Fruit fly (Drosophila melanogaster): ENCODE data around the gene CG43922.

Gene CG43922

DNA sequence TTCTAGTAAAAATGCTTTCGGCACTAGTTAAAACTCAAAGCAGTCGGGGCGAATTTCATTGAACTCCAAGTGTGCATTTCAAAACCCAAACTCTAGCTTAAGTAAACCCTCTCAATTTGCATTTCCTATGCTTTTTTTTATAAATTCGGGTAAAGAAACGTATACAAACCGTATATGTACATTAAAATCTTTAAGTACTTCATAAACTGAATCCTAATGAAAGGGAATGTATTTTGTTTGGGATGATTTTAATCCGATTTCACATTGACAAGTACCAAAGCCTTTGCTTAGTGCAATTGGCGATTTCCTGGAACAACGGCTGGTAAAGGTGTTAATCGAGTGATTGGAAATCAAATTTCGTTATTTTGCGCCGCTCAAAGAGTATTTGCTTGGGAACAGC is 32.7 kb upstream of the CG43922 start:
- TF ChIP-seq h (GFP tag; optimal IDR thresholded peaks at IDR 0.05) (no peak), jim (GFP tag; optimal IDR thresholded peaks at IDR 0.05) (no peak), dsf (GFP tag; optimal IDR thresholded peaks at IDR 0.05; ENCODE audit: borderline replicate concordance) (no peak), Jra (GFP tag; optimal IDR thresholded peaks at IDR 0.05) (no peak), HLH106 (tag; optimal IDR thresholded peaks at IDR 0.05) (no peak), CG32264 (GFP tag; optimal IDR thresholded peaks at IDR 0.05) (no peak), dl (GFP tag; optimal IDR thresholded peaks at IDR 0.05; ENCODE audit: insufficient read depth in 1 of 2, partially characterized antibody in 2 of 2) (no peak), rgr (GFP tag; optimal IDR thresholded peaks at IDR 0.05) (no peak), Myc (optimal IDR thresholded peaks at IDR 0.05) (no peak), OdsH (GFP tag; optimal IDR thresholded peaks at IDR 0.05) (no peak), usp (GFP tag; optimal IDR thresholded peaks at IDR 0.05) (no peak), woc (GFP tag; optimal IDR thresholded peaks at IDR 0.05) (no peak)

DNA sequence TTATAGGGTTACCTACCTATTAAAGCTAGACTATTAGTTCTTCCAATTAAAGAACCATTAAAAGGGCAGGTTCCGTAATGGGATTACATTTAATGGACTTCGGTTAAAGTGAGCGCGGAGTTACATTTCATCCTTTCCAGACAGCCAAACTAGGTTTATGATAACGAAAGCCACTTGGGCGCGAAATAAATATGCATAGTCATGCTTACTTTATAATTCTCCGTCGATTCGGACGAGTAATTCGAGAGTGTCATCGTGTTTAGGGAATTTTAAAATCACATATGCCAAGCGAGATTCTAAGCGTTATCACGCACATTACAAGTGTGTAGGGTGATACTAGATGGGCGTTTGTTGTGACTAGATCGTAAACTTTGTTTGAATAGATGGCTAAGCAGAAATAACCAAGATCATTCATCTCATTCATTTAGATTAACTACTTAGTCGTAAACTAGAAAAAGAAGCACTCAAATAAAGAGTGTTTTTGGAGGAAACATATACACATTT is 31.7 kb upstream of the CG43922 start:
- TF ChIP-seq Hr83 (GFP tag; optimal IDR thresholded peaks at IDR 0.05; ENCODE audit: poor library complexity, severe bottlenecking) = no peak
- no peak for TF ChIP-seq dl (GFP tag; optimal IDR thresholded peaks at IDR 0.05; ENCODE audit: insufficient read depth in 1 of 2, partially characterized antibody in 2 of 2)
- no peak for TF ChIP-seq sv (GFP tag; optimal IDR thresholded peaks at IDR 0.05)
- TF ChIP-seq lola (GFP tag; optimal IDR thresholded peaks at IDR 0.05) = no peak
- no peak for TF ChIP-seq Vsx2 (GFP tag; optimal IDR thresholded peaks at IDR 0.05; ENCODE audit: partially characterized antibody)
- no peak for TF ChIP-seq fru (GFP tag; optimal IDR thresholded peaks at IDR 0.05)
- no peak for TF ChIP-seq tai (GFP tag; optimal IDR thresholded peaks at IDR 0.05)
- TF ChIP-seq usp (GFP tag; optimal IDR thresholded peaks at IDR 0.05) = no peak
- TF ChIP-seq dsf (GFP tag; optimal IDR thresholded peaks at IDR 0.05; ENCODE audit: borderline replicate concordance) = no peak

DNA sequence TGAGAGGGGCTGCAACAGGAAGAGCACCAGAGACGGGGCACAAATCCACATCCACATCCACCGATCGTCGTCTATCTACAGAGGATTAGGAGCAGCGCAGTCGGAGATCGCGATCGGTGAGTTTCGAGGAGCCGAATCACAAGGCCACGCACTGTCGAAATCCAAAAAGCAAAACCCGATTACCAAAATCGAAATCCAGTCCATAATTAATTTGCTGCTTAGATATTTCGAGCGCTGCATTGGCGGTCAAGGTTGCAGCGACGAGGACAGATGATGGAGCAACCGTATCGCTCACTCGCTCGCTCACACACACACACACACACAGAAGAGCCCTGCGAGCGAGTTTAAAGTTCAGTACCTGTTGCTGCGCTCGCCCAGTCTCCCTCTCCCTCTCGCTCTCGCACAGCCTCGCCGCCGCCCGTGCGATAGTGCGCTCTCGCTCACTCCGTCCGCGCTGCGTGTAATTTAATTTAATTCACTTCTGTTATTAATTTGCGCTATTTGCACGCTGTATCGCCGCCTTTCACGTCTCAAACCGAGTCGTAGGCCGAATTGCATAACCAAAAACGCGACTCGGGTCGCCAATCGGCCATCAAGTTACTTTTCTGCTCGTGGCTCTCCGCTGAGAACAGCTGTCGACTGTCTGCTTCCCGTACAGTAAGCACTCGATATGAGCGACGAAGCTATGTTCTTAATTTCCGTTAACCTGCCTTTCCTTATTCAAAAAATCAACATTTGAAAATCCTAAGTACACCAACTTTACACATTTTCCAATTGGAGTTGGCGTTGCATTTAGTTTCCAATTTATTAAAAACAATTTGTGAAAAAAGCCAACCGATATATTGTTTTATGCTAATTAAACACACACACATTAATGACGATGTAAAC is 30.7 kb upstream of the CG43922 start:
- no peak for TF ChIP-seq Rel (GFP tag; optimal IDR thresholded peaks at IDR 0.05)
- TF ChIP-seq Rel (tag; optimal IDR thresholded peaks at IDR 0.05) = no peak
- peak; percentile 5 for TF ChIP-seq lola (GFP tag; optimal IDR thresholded peaks at IDR 0.05)
- TF ChIP-seq dl (GFP tag; optimal IDR thresholded peaks at IDR 0.05; ENCODE audit: insufficient read depth in 1 of 2, partially characterized antibody in 2 of 2) = no peak
- TF ChIP-seq h (GFP tag; optimal IDR thresholded peaks at IDR 0.05) = peak; percentile 32
- peak in 1 of 2 experiments; percentile 43 for TF ChIP-seq foxo (GFP tag; optimal IDR thresholded peaks at IDR 0.05)
- peak; percentile 54 for TF ChIP-seq Hnf4 (GFP tag; optimal IDR thresholded peaks at IDR 0.05)
- no peak for TF ChIP-seq CrebA (GFP tag; optimal IDR thresholded peaks at IDR 0.05; ENCODE audit: borderline replicate concordance)
- TF ChIP-seq tai (GFP tag; optimal IDR thresholded peaks at IDR 0.05) = no peak
- peak; percentile 8 for TF ChIP-seq CG32264 (GFP tag; optimal IDR thresholded peaks at IDR 0.05)
- peak; percentile 35 for TF ChIP-seq Dif (GFP tag; optimal IDR thresholded peaks at IDR 0.05; ENCODE audit: partially characterized antibody)
- TF ChIP-seq rgr (GFP tag; optimal IDR thresholded peaks at IDR 0.05) = peak; percentile 38
- TF ChIP-seq OdsH (GFP tag; optimal IDR thresholded peaks at IDR 0.05) = peak; percentile 22
- no peak for TF ChIP-seq jim (GFP tag; optimal IDR thresholded peaks at IDR 0.05)
- TF ChIP-seq brk (GFP tag; optimal IDR thresholded peaks at IDR 0.05) = no peak
- TF ChIP-seq HLH106 (tag; optimal IDR thresholded peaks at IDR 0.05) = peak; percentile 20
- TF ChIP-seq br (GFP tag; optimal IDR thresholded peaks at IDR 0.05) = peak; percentile 55
- no peak for TF ChIP-seq psq (GFP tag; optimal IDR thresholded peaks at IDR 0.05)
- TF ChIP-seq Sp1 (GFP tag; optimal IDR thresholded peaks at IDR 0.05) = no peak
- peak; percentile 17 for TF ChIP-seq woc (GFP tag; optimal IDR thresholded peaks at IDR 0.05)
- no peak for TF ChIP-seq Vsx2 (GFP tag; optimal IDR thresholded peaks at IDR 0.05; ENCODE audit: partially characterized antibody)
- TF ChIP-seq CG9705 (GFP tag; optimal IDR thresholded peaks at IDR 0.05) = no peak
- TF ChIP-seq ey (GFP tag; optimal IDR thresholded peaks at IDR 0.05) = peak; percentile 50
- TF ChIP-seq dmrt93B (GFP tag; optimal IDR thresholded peaks at IDR 0.05) = peak; percentile 2

Data from whole organism, wandering third instar larva.